Fruit fly (Drosophila melanogaster): Measurements from ENCODE around the gene Cpr66D.
A peak's percentile ranks its signal among the peaks of the same experiment; 100 is the strongest.

The Cpr66D gene

DNA sequence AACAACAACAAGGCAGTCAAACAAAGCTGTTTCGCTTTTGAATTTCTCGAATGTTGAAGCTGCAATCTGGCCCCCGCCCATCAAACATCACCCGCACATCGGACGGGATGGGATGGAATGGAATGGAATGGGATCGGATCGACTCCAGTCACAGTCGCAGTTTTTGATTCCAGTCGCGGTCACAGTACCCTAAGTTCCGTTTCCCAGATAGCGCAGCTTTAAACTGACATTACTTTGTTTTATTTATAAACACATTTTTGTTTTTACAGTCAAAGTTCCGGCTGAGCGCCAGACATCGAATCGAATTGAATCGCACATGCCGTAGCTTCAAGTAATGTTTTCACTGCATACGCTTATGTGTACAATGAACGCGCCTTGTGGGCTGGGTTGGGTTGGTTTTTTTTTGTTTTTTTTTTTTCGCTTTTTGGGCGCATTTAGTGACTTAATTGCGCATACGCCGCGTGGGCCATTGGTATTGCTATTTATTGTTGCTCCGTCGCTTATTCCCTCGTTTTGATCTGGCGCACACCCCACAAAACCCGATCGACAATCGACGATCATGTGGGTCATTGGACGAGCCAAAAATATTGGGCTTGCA is 48.6 kb downstream of the Cpr66D start (continued):
- TF ChIP-seq ara (GFP tag; IDR thresholded peaks at IDR 0.05) = no peak
- TF ChIP-seq CG15479 (GFP tag; optimal IDR thresholded peaks at IDR 0.05) = no peak
- TF ChIP-seq gro (GFP tag; optimal IDR thresholded peaks at IDR 0.05) = no peak
- TF ChIP-seq dpn (GFP tag; optimal IDR thresholded peaks at IDR 0.05) = no peak
- TF ChIP-seq vnd (GFP tag; IDR thresholded peaks at IDR 0.05; ENCODE audit: partially characterized antibody) = no peak
- no peak for TF ChIP-seq CG1233 (GFP tag; optimal IDR thresholded peaks at IDR 0.05)
- no peak for TF ChIP-seq Ssrp (tag; optimal IDR thresholded peaks at IDR 0.05)
- TF ChIP-seq dysf (GFP tag; IDR thresholded peaks at IDR 0.05) = peak; percentile 15; the same call in 1 of the 3 replicates
- TF ChIP-seq CG2116 (GFP tag; optimal IDR thresholded peaks at IDR 0.05) = no peak
- no peak for TF ChIP-seq CG12391 (tag; optimal IDR thresholded peaks at IDR 0.05)
- TF ChIP-seq nerfin-2 (GFP tag; IDR thresholded peaks at IDR 0.05; ENCODE audit: partially characterized antibody) = no peak
- peak; percentile 40; the same call in 1 of the 2 replicates for TF ChIP-seq CG32772 (GFP tag; IDR thresholded peaks at IDR 0.05)
- no peak for TF ChIP-seq CG9817 (tag; optimal IDR thresholded peaks at IDR 0.05)
- no peak for TF ChIP-seq CG17328 (GFP tag; IDR thresholded peaks at IDR 0.05)
- TF ChIP-seq CG13624 (GFP tag; optimal IDR thresholded peaks at IDR 0.05) = no peak
- no peak for TF ChIP-seq YL-1 (GFP tag; optimal IDR thresholded peaks at IDR 0.05)
- no peak for TF ChIP-seq CG8944 (GFP tag; optimal IDR thresholded peaks at IDR 0.05)
- TF ChIP-seq CG12155 (GFP tag; optimal IDR thresholded peaks at IDR 0.05) = no peak
- TF ChIP-seq run (tag; optimal IDR thresholded peaks at IDR 0.05) = no peak
- no peak for TF ChIP-seq HLH54F (GFP tag; optimal IDR thresholded peaks at IDR 0.05)
- peak; percentile 11 for TF ChIP-seq Hmr (GFP tag; optimal IDR thresholded peaks at IDR 0.05)
- TF ChIP-seq cwo (GFP tag; optimal IDR thresholded peaks at IDR 0.05) = peak; percentile 40
- 0 out of 4 replicates have a peak, but pooled peaks have one; percentile 19 for TF ChIP-seq Dll (GFP tag; IDR thresholded peaks at IDR 0.05; ENCODE audit: partially characterized antibody)
- no peak for TF ChIP-seq CG7987 (GFP tag; optimal IDR thresholded peaks at IDR 0.05)
- TF ChIP-seq NC2α (GFP tag; optimal IDR thresholded peaks at IDR 0.05) = no peak
- peak; percentile 5 for TF ChIP-seq nom (GFP tag; optimal IDR thresholded peaks at IDR 0.05)
- TF ChIP-seq CG1602 (GFP tag; optimal IDR thresholded peaks at IDR 0.05) = no peak
- no peak for TF ChIP-seq gce (GFP tag; IDR thresholded peaks at IDR 0.05)
- TF ChIP-seq Fer2 (tag; optimal IDR thresholded peaks at IDR 0.05) = no peak
- TF ChIP-seq Usf (GFP tag; optimal IDR thresholded peaks at IDR 0.05) = no peak
- TF ChIP-seq shn (GFP tag; optimal IDR thresholded peaks at IDR 0.05) = no peak
- TF ChIP-seq h (optimal IDR thresholded peaks at IDR 0.05) = no peak
- TF ChIP-seq CG6854 (GFP tag; optimal IDR thresholded peaks at IDR 0.05) = no peak
- TF ChIP-seq CG9727 (GFP tag; optimal IDR thresholded peaks at IDR 0.05) = no peak
- TF ChIP-seq crp (GFP tag; optimal IDR thresholded peaks at IDR 0.05) = no peak
- no peak for TF ChIP-seq Poxn (GFP tag; IDR thresholded peaks at IDR 0.05)
- TF ChIP-seq sd (tag; optimal IDR thresholded peaks at IDR 0.05) = peak; percentile 17
- no peak for TF ChIP-seq exex (tag; optimal IDR thresholded peaks at IDR 0.05)
- no peak for TF ChIP-seq trh (GFP tag; optimal IDR thresholded peaks at IDR 0.05)
- no peak for TF ChIP-seq CG14014 (GFP tag; IDR thresholded peaks at IDR 0.05)
- TF ChIP-seq CG11560 (tag; IDR thresholded peaks at IDR 0.05) = no peak
- TF ChIP-seq Lhr (GFP tag; optimal IDR thresholded peaks at IDR 0.05) = no peak
- TF ChIP-seq Mrtf (GFP tag; IDR thresholded peaks at IDR 0.05) = 0 out of 3 replicates have a peak, but pooled peaks have one; percentile 34
- peak; percentile 26 for TF ChIP-seq CG18599 (GFP tag; optimal IDR thresholded peaks at IDR 0.05)
- no peak for TF ChIP-seq Abd-B (GFP tag; optimal IDR thresholded peaks at IDR 0.05)
- TF ChIP-seq ash1 (GFP tag; optimal IDR thresholded peaks at IDR 0.05) = no peak
- no peak for TF ChIP-seq CG13424 (tag; optimal IDR thresholded peaks at IDR 0.05)
- no peak for TF ChIP-seq Opbp (GFP tag; IDR thresholded peaks at IDR 0.05; ENCODE audit: partially characterized antibody)
- peak; percentile 40; the same call in 1 of the 2 replicates for TF ChIP-seq vvl (GFP tag; IDR thresholded peaks at IDR 0.05)
- no peak for TF ChIP-seq CG7786 (GFP tag; optimal IDR thresholded peaks at IDR 0.05)
